Worm (Caenorhabditis elegans): ENCODE data around the gene R151.1.

The R151.1 gene

ce11 chrIII:7189581-7190128, 26.7 kb upstream of the R151.1 start, which contains the start of gene rps-21 (continued):
- TF ChIP-seq nhr-11 (tag; optimal IDR thresholded peaks at IDR 0.05) (peak; percentile 91), pqm-1 (tag; optimal IDR thresholded peaks at IDR 0.05) (peak; percentile 21), daf-12 (tag; optimal IDR thresholded peaks at IDR 0.05) (no peak), zfp-3 (GFP tag; conservative IDR thresholded peaks at IDR 0.05) (no peak), zip-11 (GFP tag; IDR thresholded peaks at IDR 0.05) (no peak), hif-1 (tag; optimal IDR thresholded peaks at IDR 0.05) (peak in 1 of 2 experiments; percentile 63), zfp-2 (tag; optimal IDR thresholded peaks at IDR 0.05) (peak; percentile 94), hlh-11 (tag; optimal IDR thresholded peaks at IDR 0.05) (peak; percentile 69), pha-4 (GFP tag; IDR thresholded peaks at IDR 0.05) (no peak), pha-4 (tag; optimal IDR thresholded peaks at IDR 0.05) (no peak), lsy-2 (tag; optimal IDR thresholded peaks at IDR 0.05) (peak; percentile 9 to 92), lim-7 (GFP tag; IDR thresholded peaks at IDR 0.05) (no peak), F37D6.2 (tag; optimal IDR thresholded peaks at IDR 0.05) (peak; percentile 39), daf-16 (GFP tag; optimal IDR thresholded peaks at IDR 0.05) (no peak), daf-16 (tag; optimal IDR thresholded peaks at IDR 0.05) (peak; percentile 16), ces-1 (GFP tag; optimal IDR thresholded peaks at IDR 0.05) (peak; percentile 67), tra-1 (GFP tag; IDR thresholded peaks at IDR 0.05) (0 out of 2 replicates have a peak, but pooled peaks have one; percentile 30), ceh-20 (GFP tag; IDR thresholded peaks at IDR 0.05) (peak; percentile 48; the same call in 1 of the 2 replicates), unc-62 (GFP tag; optimal IDR thresholded peaks at IDR 0.05 in 1 of 2) (peak in 1 of 2 experiments; percentile 77), unc-62 (tag; optimal IDR thresholded peaks at IDR 0.05) (no peak), dmd-6 (GFP tag; IDR thresholded peaks at IDR 0.05) (peak; percentile 53; the same call in 1 of the 2 replicates), hlh-30 (tag; optimal IDR thresholded peaks at IDR 0.05; ENCODE audit: insufficient read depth) (peak; percentile 77), aha-1 (tag) (no peak), dmd-8 (GFP tag; IDR thresholded peaks at IDR 0.05) (no peak), mdt-29 (GFP tag; IDR thresholded peaks at IDR 0.05) (no peak), Y48G9A.11 (GFP tag; IDR thresholded peaks at IDR 0.05) (no peak), nhr-102 (tag; optimal IDR thresholded peaks at IDR 0.05) (peak; percentile 15), lin-13 (GFP tag; optimal IDR thresholded peaks at IDR 0.05) (peak; percentile 58), R02D3.7 (tag; optimal IDR thresholded peaks at IDR 0.05) (peak; percentile 84), mxl-3 (GFP tag; optimal IDR thresholded peaks at IDR 0.05) (no peak), ZK546.5 (tag; optimal IDR thresholded peaks at IDR 0.05) (peak in 1 of 2 experiments; percentile 52), fkh-10 (GFP tag; optimal IDR thresholded peaks at IDR 0.05) (peak; percentile 9), rbr-2 (tag; optimal IDR thresholded peaks at IDR 0.05) (peak; percentile 67)

- TF ChIP-seq T20F7.1 (GFP tag; optimal IDR thresholded peaks at IDR 0.05) (no peak), aly-2 (tag; optimal IDR thresholded peaks at IDR 0.05) (no peak), fkh-10 (GFP tag; optimal IDR thresholded peaks at IDR 0.05) (no peak), unc-62 (GFP tag; optimal IDR thresholded peaks at IDR 0.05 in 1 of 2) (no peak), unc-62 (tag; optimal IDR thresholded peaks at IDR 0.05) (no peak), tag-97 (GFP tag; IDR thresholded peaks at IDR 0.05) (no peak), F37D6.2 (tag; optimal IDR thresholded peaks at IDR 0.05) (no peak), egl-27 (tag; optimal IDR thresholded peaks at IDR 0.05) (no peak), mdt-29 (GFP tag; IDR thresholded peaks at IDR 0.05) (no peak), mes-2 (tag; optimal IDR thresholded peaks at IDR 0.05; ENCODE audit: poor library complexity, severe bottlenecking) (no peak), nhr-77 (tag; optimal IDR thresholded peaks at IDR 0.05) (no peak), lsy-2 (tag; optimal IDR thresholded peaks at IDR 0.05) (no peak), dmd-6 (GFP tag; IDR thresholded peaks at IDR 0.05) (no peak), nhr-42 (GFP tag; IDR thresholded peaks at IDR 0.05) (no peak)
Measured at ce11 chrIII:7192942-7193665, 23.2 kb upstream of the R151.1 start, which contains the start of gene mec-14. mec-14 (minus strand) TSS chrIII:7192992.
